Worm (Caenorhabditis elegans): ENCODE data around the gene srd-41.
"Not testable (repeated sequence)": the region's sequence is repeated elsewhere in the genome, so short reads cannot be mapped to it uniquely, and the experiment has no call there.

srd-41 gene

ce11 chrX:12304231-12304630 lies 22.3 kb upstream of the srd-41 start:
- TF ChIP-seq ham-2 (GFP tag; optimal IDR thresholded peaks at IDR 0.05) (no peak), lin-13 (tag; optimal IDR thresholded peaks at IDR 0.05) (no peak), nhr-2 (tag; optimal IDR thresholded peaks at IDR 0.05) (no peak), nhr-28 (tag; optimal IDR thresholded peaks at IDR 0.05) (no peak), cnd-1 (tag; optimal IDR thresholded peaks at IDR 0.05) (no peak), unc-62 (GFP tag; optimal IDR thresholded peaks at IDR 0.05) (no peak), zip-8 (tag; optimal IDR thresholded peaks at IDR 0.05) (no peak), ceh-83 (GFP tag; optimal IDR thresholded peaks at IDR 0.05) (no peak), tbx-8 (GFP tag; optimal IDR thresholded peaks at IDR 0.05) (no peak), ceh-43 (GFP tag; optimal IDR thresholded peaks at IDR 0.05) (no peak), nhr-76 (tag; optimal IDR thresholded peaks at IDR 0.05) (no peak), blmp-1 (tag; optimal IDR thresholded peaks at IDR 0.05) (no peak)

ce11 chrX:12306565-12306964 lies 20.0 kb upstream of the srd-41 start, which contains the start of gene phf-32:
Gene phf-32, plus strand, starts transcription at chrX:12306865.
- TF ChIP-seq unc-62 (GFP tag; optimal IDR thresholded peaks at IDR 0.05) (no peak), tbx-8 (GFP tag; optimal IDR thresholded peaks at IDR 0.05) (no peak), ceh-43 (GFP tag; optimal IDR thresholded peaks at IDR 0.05) (no peak), elt-1 (tag; optimal IDR thresholded peaks at IDR 0.05; ENCODE audit: borderline replicate concordance, insufficient read depth) (no peak), ceh-39 (tag; optimal IDR thresholded peaks at IDR 0.05) (no peak), bed-3 (GFP tag; optimal IDR thresholded peaks at IDR 0.05) (no peak), snpc-4 (tag; optimal IDR thresholded peaks at IDR 0.05) (no peak), nhr-2 (tag; optimal IDR thresholded peaks at IDR 0.05) (no peak)

- not testable (repeated sequence) for TF ChIP-seq nhr-28 (tag; optimal IDR thresholded peaks at IDR 0.05); lin-32 (GFP tag; optimal IDR thresholded peaks at IDR 0.05); ceh-39 (tag; optimal IDR thresholded peaks at IDR 0.05)
Measured at ce11 chrX:12308045-12308499, 18.5 kb upstream of the srd-41 start, which contains the start of gene F17A2.16. Gene F17A2.16, plus strand, starts transcription at chrX:12308449.

ce11 chrX:12313779-12314178 lies 12.7 kb upstream of the srd-41 start:
- no peak for TF ChIP-seq ham-2 (GFP tag; optimal IDR thresholded peaks at IDR 0.05)

- TF ChIP-seq ces-1 (GFP tag; optimal IDR thresholded peaks at IDR 0.05): no peak
- TF ChIP-seq ceh-83 (GFP tag; optimal IDR thresholded peaks at IDR 0.05): no peak
- TF ChIP-seq blmp-1 (tag; optimal IDR thresholded peaks at IDR 0.05): no peak
- no peak for TF ChIP-seq ceh-43 (GFP tag; optimal IDR thresholded peaks at IDR 0.05)
- TF ChIP-seq cnd-1 (tag; optimal IDR thresholded peaks at IDR 0.05): no peak
- TF ChIP-seq pha-4 (tag; optimal IDR thresholded peaks at IDR 0.05): no peak
Measured at ce11 chrX:12314395-12314794, 12.1 kb upstream of the srd-41 start.

- TF ChIP-seq mab-5 (tag; optimal IDR thresholded peaks at IDR 0.05) (no peak), nhr-28 (tag; optimal IDR thresholded peaks at IDR 0.05) (no peak), cnd-1 (tag; optimal IDR thresholded peaks at IDR 0.05) (no peak), ztf-11 (tag; optimal IDR thresholded peaks at IDR 0.05) (no peak), sem-2 (GFP tag; optimal IDR thresholded peaks at IDR 0.05) (no peak), snpc-4 (tag; optimal IDR thresholded peaks at IDR 0.05) (no peak), elt-1 (tag; optimal IDR thresholded peaks at IDR 0.05; ENCODE audit: borderline replicate concordance, insufficient read depth) (no peak), ham-2 (GFP tag; optimal IDR thresholded peaks at IDR 0.05) (no peak), lin-32 (GFP tag; optimal IDR thresholded peaks at IDR 0.05) (no peak), unc-120 (tag; optimal IDR thresholded peaks at IDR 0.05; ENCODE audit: poor library complexity, severe bottlenecking) (no peak), nhr-237 (tag; optimal IDR thresholded peaks at IDR 0.05) (no peak), flh-1 (GFP tag; optimal IDR thresholded peaks at IDR 0.05) (no peak), hlh-1 (tag; optimal IDR thresholded peaks at IDR 0.05) (no peak), elt-3 (tag; optimal IDR thresholded peaks at IDR 0.05) (no peak), blmp-1 (tag; optimal IDR thresholded peaks at IDR 0.05) (no peak)
Measured at ce11 chrX:12315268-12315667, 11.3 kb upstream of the srd-41 start, which contains the start of gene xtr-2. Gene xtr-2, plus strand, starts transcription at chrX:12315568.

- TF ChIP-seq nhr-76 (tag; optimal IDR thresholded peaks at IDR 0.05): no peak
- TF ChIP-seq unc-62 (GFP tag; optimal IDR thresholded peaks at IDR 0.05): no peak
- no peak for TF ChIP-seq cnd-1 (tag; optimal IDR thresholded peaks at IDR 0.05)
- TF ChIP-seq ces-1 (GFP tag; optimal IDR thresholded peaks at IDR 0.05): no peak
- TF ChIP-seq hlh-1 (tag; optimal IDR thresholded peaks at IDR 0.05): no peak
- TF ChIP-seq lsy-2 (tag; optimal IDR thresholded peaks at IDR 0.05): no peak
- TF ChIP-seq nhr-2 (tag; optimal IDR thresholded peaks at IDR 0.05): no peak
- TF ChIP-seq nhr-12 (tag; optimal IDR thresholded peaks at IDR 0.05): no peak
Measured at ce11 chrX:12317560-12317959, 9.0 kb upstream of the srd-41 start.
